Fruit fly (Drosophila melanogaster): Measurements from ENCODE around the gene mthl15.

The mthl15 gene

DNA sequence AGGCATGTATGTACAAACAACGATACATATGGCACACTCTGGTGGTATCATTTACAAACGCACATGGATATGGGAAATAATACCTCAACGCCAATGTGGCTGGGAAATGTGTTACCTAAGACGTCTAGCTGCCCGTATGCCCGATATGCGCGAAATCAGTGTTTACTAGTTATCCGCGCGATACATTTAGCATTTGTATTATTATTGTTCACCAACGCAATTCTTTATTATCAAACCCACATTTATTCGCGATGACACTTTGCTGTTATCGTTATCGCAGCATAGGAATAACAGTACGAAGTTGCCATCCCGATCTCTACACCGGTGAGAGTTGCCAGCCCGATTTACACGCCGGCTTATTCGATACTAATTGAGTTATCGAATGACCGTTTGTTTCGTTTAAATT lies 8.7 kb upstream of the mthl15 start, which contains the start of gene chico (continued):
- TF ChIP-seq Opbp (GFP tag; IDR thresholded peaks at IDR 0.05; ENCODE audit: partially characterized antibody) (no peak; the same call in 1 of the 3 replicates), CG12236 (GFP tag; optimal IDR thresholded peaks at IDR 0.05) (no peak), nerfin-2 (GFP tag; IDR thresholded peaks at IDR 0.05; ENCODE audit: partially characterized antibody) (peak; percentile 58; the same call in 1 of the 2 replicates), nmo (GFP tag; optimal IDR thresholded peaks at IDR 0.05) (peak; percentile 63), eyg (GFP tag; optimal IDR thresholded peaks at IDR 0.05) (no peak), dati (GFP tag; IDR thresholded peaks at IDR 0.05) (no peak), chif (GFP tag; optimal IDR thresholded peaks at IDR 0.05) (no peak), rib (GFP tag; IDR thresholded peaks at IDR 0.05) (no peak), CG17829 (tag; optimal IDR thresholded peaks at IDR 0.05) (peak; percentile 53), dmrt99B (tag; optimal IDR thresholded peaks at IDR 0.05) (no peak), mam (GFP tag; optimal IDR thresholded peaks at IDR 0.05) (no peak), Elba2 (GFP tag; optimal IDR thresholded peaks at IDR 0.05) (no peak), CG8359 (GFP tag; optimal IDR thresholded peaks at IDR 0.05; ENCODE audit: borderline replicate concordance) (no peak), CG1647 (GFP tag; optimal IDR thresholded peaks at IDR 0.05) (no peak), ci (GFP tag; IDR thresholded peaks at IDR 0.05) (no peak), CG1024 (GFP tag; IDR thresholded peaks at IDR 0.05) (no peak), CG9932 (GFP tag; IDR thresholded peaks at IDR 0.05) (no peak), slou (GFP tag; optimal IDR thresholded peaks at IDR 0.05) (no peak), CG8388 (GFP tag; optimal IDR thresholded peaks at IDR 0.05) (no peak), cad (GFP tag; optimal IDR thresholded peaks at IDR 0.05) (no peak), CG1529 (GFP tag; optimal IDR thresholded peaks at IDR 0.05) (no peak), CG4424 (GFP tag; optimal IDR thresholded peaks at IDR 0.05) (peak; percentile 29), ase (GFP tag; IDR thresholded peaks at IDR 0.05) (no peak), pita (GFP tag; optimal IDR thresholded peaks at IDR 0.05) (no peak), CG11085 (GFP tag; IDR thresholded peaks at IDR 0.05) (no peak), CG9876 (GFP tag; optimal IDR thresholded peaks at IDR 0.05) (no peak), Neu2 (GFP tag; optimal IDR thresholded peaks at IDR 0.05; ENCODE audit: borderline replicate concordance) (no peak), B-H2 (GFP tag; optimal IDR thresholded peaks at IDR 0.05) (no peak), CG10565 (GFP tag; optimal IDR thresholded peaks at IDR 0.05) (no peak), sens (GFP tag) (no peak), CG31224 (GFP tag; IDR thresholded peaks at IDR 0.05) (no peak), peb (GFP tag; IDR thresholded peaks at IDR 0.05) (no peak), Usf (GFP tag; optimal IDR thresholded peaks at IDR 0.05) (no peak), schlank (tag; optimal IDR thresholded peaks at IDR 0.05) (no peak), Side (GFP tag; optimal IDR thresholded peaks at IDR 0.05) (no peak), CG1603 (tag; optimal IDR thresholded peaks at IDR 0.05) (peak; percentile 83), Atf-2 (GFP tag; optimal IDR thresholded peaks at IDR 0.05) (no peak), CG10267 (tag; optimal IDR thresholded peaks at IDR 0.05) (peak; percentile 52), Dip2 (GFP tag; IDR thresholded peaks at IDR 0.05) (no peak), Fer1 (GFP tag; optimal IDR thresholded peaks at IDR 0.05) (peak; percentile 27), jing (GFP tag; optimal IDR thresholded peaks at IDR 0.05) (no peak), CG11093 (GFP tag; IDR thresholded peaks at IDR 0.05) (no peak), CG3847 (GFP tag; IDR thresholded peaks at IDR 0.05) (no peak; the same call in 1 of the 2 replicates), NK7.1 (GFP tag; optimal IDR thresholded peaks at IDR 0.05) (no peak), CG6272 (GFP tag; IDR thresholded peaks at IDR 0.05) (no peak), gsb (GFP tag; IDR thresholded peaks at IDR 0.05) (no peak), CG7556 (GFP tag; optimal IDR thresholded peaks at IDR 0.05) (no peak), CG13894 (tag; optimal IDR thresholded peaks at IDR 0.05) (no peak), CG10147 (GFP tag; optimal IDR thresholded peaks at IDR 0.05) (no peak), CG33557 (GFP tag; optimal IDR thresholded peaks at IDR 0.05) (no peak), row (GFP tag; IDR thresholded peaks at IDR 0.05) (peak; percentile 49; the same call in 1 of the 3 replicates), CG10366 (GFP tag; IDR thresholded peaks at IDR 0.05) (no peak), CG14441 (GFP tag; IDR thresholded peaks at IDR 0.05) (no peak)

Measured in whole organism, embryonic.